Worm (Caenorhabditis elegans) whole organism, L2 larva: ENCODE results near the gene ifbp-1.

Experiments
- C34F6.9 ChIP-seq: fragments of 150-350 bp; optimal IDR thresholded peaks from 2 replicates; lab custom pipeline; 2014; ENCODE audit warnings: missing biosample characterization, missing genetic modification characterization
- F13H6.1 ChIP-seq: sonication (generic microtip); optimal IDR thresholded peaks from 2 replicates; lab custom pipeline; 2016; ENCODE audit warnings: missing genetic modification characterization, missing compliant biosample characterization
- R02D3.7 ChIP-seq: fragments of 150-350 bp; optimal IDR thresholded peaks from 2 replicates; lab custom pipeline; 2014; ENCODE audit warnings: missing biosample characterization, missing genetic modification characterization
- Y55F3AM.14 ChIP-seq: fragments of 200-800 bp; sonication (Bioruptor generic); optimal IDR thresholded peaks from 2 replicates; lab custom pipeline; 2018; ENCODE audit warnings: mild to moderate bottlenecking, missing genetic modification characterization, missing compliant biosample characterization
- alr-1 ChIP-seq: fragments of 150-350 bp; optimal IDR thresholded peaks from 2 replicates; lab custom pipeline; 2014; ENCODE audit warnings: missing biosample characterization, missing genetic modification characterization
- aly-2 ChIP-seq: fragments of 150-350 bp; optimal IDR thresholded peaks from 2 replicates; lab custom pipeline; 2014; ENCODE audit warnings: missing biosample characterization, missing genetic modification characterization
- ama-1 ChIP-seq: fragments of 150-350 bp; optimal IDR thresholded peaks from 2 replicates; lab custom pipeline; 2018; ENCODE audit warnings: inconsistent platforms
- blmp-1 ChIP-seq: sonication (generic microtip); optimal IDR thresholded peaks from 2 replicates; lab custom pipeline; 2017; ENCODE audit warnings: missing genetic modification characterization, mild to moderate bottlenecking, missing compliant biosample characterization, antibody characterized with exemption, moderate library complexity; ENCODE audit not compliant: insufficient read depth
- ceh-16 ChIP-seq: fragments of 150-350 bp; optimal IDR thresholded peaks from 2 replicates; lab custom pipeline; 2014; ENCODE audit warnings: missing biosample characterization, missing genetic modification characterization
- crh-2 ChIP-seq: sonication (generic microtip); optimal IDR thresholded peaks from 2 replicates; lab custom pipeline; 2017; ENCODE audit warnings: missing biosample characterization, missing genetic modification characterization
- egl-27 ChIP-seq: sonication (generic microtip); optimal IDR thresholded peaks from 3 replicates; lab custom pipeline; 2017; ENCODE audit warnings: missing biosample characterization, missing genetic modification reagents, missing genetic modification characterization
- fos-1 ChIP-seq: fragments of 150-350 bp; optimal IDR thresholded peaks from 2 replicates; lab custom pipeline; 2014; ENCODE audit warnings: missing biosample characterization, missing genetic modification characterization
- lin-11 ChIP-seq: fragments of 150-350 bp; sonication (generic microtip); optimal IDR thresholded peaks from 2 replicates; lab custom pipeline; 2014; ENCODE audit warnings: missing biosample characterization, missing genetic modification characterization, inconsistent platforms, mixed read lengths
- lin-13 ChIP-seq: fragments of 150-350 bp; optimal IDR thresholded peaks from 2 replicates; lab custom pipeline; 2014; ENCODE audit warnings: missing biosample characterization, missing genetic modification reagents, missing genetic modification characterization
- lsy-2 ChIP-seq, 2 experiments: fragments of 150-350 bp in 1 of 2; sonication (generic microtip) in 1 of 2; optimal IDR thresholded peaks; 2 replicates each; lab custom pipeline; 2014 to 2017; ENCODE audit warnings: missing biosample characterization in 2 of 2, missing genetic modification characterization in 2 of 2
- mab-5 ChIP-seq: fragments of 150-350 bp; optimal IDR thresholded peaks from 2 replicates; lab custom pipeline; 2014; ENCODE audit warnings: missing biosample characterization, missing genetic modification characterization
- mbf-1 ChIP-seq: sonication (generic microtip); optimal IDR thresholded peaks from 2 replicates; lab custom pipeline; 2017; ENCODE audit warnings: missing biosample characterization, missing genetic modification characterization
- nhr-10 ChIP-seq: sonication (generic microtip); optimal IDR thresholded peaks from 2 replicates; lab custom pipeline; 2017; ENCODE audit warnings: missing biosample characterization, missing genetic modification characterization
- nhr-11 ChIP-seq: fragments of 150-350 bp; optimal IDR thresholded peaks from 2 replicates; lab custom pipeline; 2014; ENCODE audit warnings: missing biosample characterization, missing genetic modification characterization
- nhr-12 ChIP-seq: fragments of 150-350 bp; optimal IDR thresholded peaks from 2 replicates; lab custom pipeline; 2014; ENCODE audit warnings: missing biosample characterization, missing genetic modification characterization
- nhr-21 ChIP-seq: fragments of 150-350 bp; optimal IDR thresholded peaks from 2 replicates; lab custom pipeline; 2014; ENCODE audit warnings: missing biosample characterization, missing genetic modification characterization
- nhr-23 ChIP-seq: fragments of 150-350 bp; optimal IDR thresholded peaks from 2 replicates; lab custom pipeline; 2014; ENCODE audit warnings: missing biosample characterization, missing genetic modification reagents, missing genetic modification characterization
- nhr-237 ChIP-seq: fragments of 150-350 bp; optimal IDR thresholded peaks from 2 replicates; lab custom pipeline; 2014; ENCODE audit warnings: missing biosample characterization, missing genetic modification characterization
- nhr-77 ChIP-seq: fragments of 150-350 bp; optimal IDR thresholded peaks from 2 replicates; lab custom pipeline; 2014; ENCODE audit warnings: missing biosample characterization, missing genetic modification characterization
- peb-1 ChIP-seq: fragments of 150-350 bp; optimal IDR thresholded peaks from 2 replicates; lab custom pipeline; 2014; ENCODE audit warnings: missing biosample characterization, missing genetic modification characterization
- skn-1 ChIP-seq: sonication (generic microtip); optimal IDR thresholded peaks from 2 replicates; lab custom pipeline; 2017; ENCODE audit warnings: missing biosample characterization, missing genetic modification characterization
- sma-3 ChIP-seq: sonication (generic microtip); optimal IDR thresholded peaks from 2 replicates; lab custom pipeline; 2016; ENCODE audit warnings: missing genetic modification reagents, missing genetic modification characterization, missing compliant biosample characterization
- sma-9 ChIP-seq, 2 experiments: fragments of 150-350 bp in 1 of 2; sonication (generic microtip) in 1 of 2; optimal IDR thresholded peaks; 2 replicates each; lab custom pipeline; 2014 to 2016; ENCODE audit warnings: missing genetic modification characterization in 2 of 2, mild to moderate bottlenecking in 1 of 2, missing biosample characterization in 1 of 2, missing compliant biosample characterization in 1 of 2, missing genetic modification reagents in 1 of 2, moderate library complexity in 1 of 2
- unc-39 ChIP-seq: fragments of 150-350 bp; optimal IDR thresholded peaks from 2 replicates; lab custom pipeline; 2014; ENCODE audit warnings: missing biosample characterization, missing genetic modification characterization
- unc-55 ChIP-seq: fragments of 150-350 bp; sonication (generic microtip); optimal IDR thresholded peaks from 3 replicates; lab custom pipeline; 2014; ENCODE audit warnings: missing biosample characterization, missing genetic modification reagents, missing genetic modification characterization
- unc-62 ChIP-seq: fragments of 150-350 bp; optimal IDR thresholded peaks from 2 replicates; lab custom pipeline; 2014; ENCODE audit warnings: missing biosample characterization, missing genetic modification reagents, missing genetic modification characterization
- zag-1 ChIP-seq: fragments of 150-350 bp; optimal IDR thresholded peaks from 2 replicates; lab custom pipeline; 2014; ENCODE audit warnings: missing biosample characterization, missing genetic modification characterization
- ztf-1 ChIP-seq: fragments of 200-800 bp; sonication (Bioruptor generic); conservative IDR thresholded peaks from 2 replicates; pipeline ENCODE4 v1.3.6; 2022; ENCODE audit warnings: missing genetic modification characterization, missing compliant biosample characterization
- ztf-11 ChIP-seq: sonication (generic microtip); optimal IDR thresholded peaks from 2 replicates; lab custom pipeline; 2017; ENCODE audit warnings: missing biosample characterization, missing genetic modification characterization
- ztf-4 ChIP-seq: fragments of 150-350 bp; optimal IDR thresholded peaks from 2 replicates; lab custom pipeline; 2014; ENCODE audit warnings: missing biosample characterization, missing genetic modification characterization

Gene ifbp-1

ce11 chrV:13428660-13429059 is 48.6 kb upstream of the ifbp-1 start, which contains the start of gene srd-19:
TSS of gene srd-19 (minus strand) at chrV:13428760.
- TF ChIP-seq F13H6.1 (tag; lab: Kevin White, UChicago) (no peak), C34F6.9 (tag; lab: Kevin White, UChicago) (no peak), zag-1 (no peak)

DNA sequence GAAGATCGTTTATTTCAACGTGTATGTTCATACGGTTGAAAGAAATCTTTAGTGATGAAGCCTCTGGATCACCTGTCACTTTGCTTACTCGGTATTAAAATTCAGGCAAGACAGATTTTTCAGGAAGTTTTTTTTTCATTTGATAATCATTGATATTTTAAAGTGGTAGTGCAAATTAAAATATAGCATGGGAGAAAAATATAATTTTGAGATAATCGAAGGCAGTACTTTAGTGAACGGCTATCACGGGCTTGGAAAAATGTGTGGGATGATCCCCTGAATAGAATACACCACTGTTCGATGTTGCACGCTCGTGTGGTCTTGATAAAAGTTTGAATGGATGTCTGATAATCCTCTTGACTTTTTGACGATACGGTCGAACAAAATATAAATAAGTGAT is 47.3 kb upstream of the ifbp-1 start:
- TF ChIP-seq unc-62 (GFP tag; lab: Kevin White, UChicago) (no peak), alr-1 (no peak), blmp-1 (tag; lab: Kevin White, UChicago) (no peak), egl-27 (tag; lab: Kevin White, UChicago) (no peak), unc-55 (GFP tag; lab: Kevin White, UChicago) (no peak), sma-3 (GFP tag; lab: Kevin White, UChicago) (no peak), nhr-12 (tag; lab: Kevin White, UChicago) (no peak), aly-2 (tag; lab: Kevin White, UChicago) (no peak), nhr-237 (no peak), nhr-21 (tag; lab: Kevin White, UChicago) (no peak), ztf-1 (GFP tag; lab: Robert Waterston, UW) (no peak), sma-9 (GFP tag; optimal IDR thresholded peaks at IDR 0.05; lab: Kevin White, UChicago) (no peak), sma-9 (tag; optimal IDR thresholded peaks at IDR 0.05; lab: Kevin White, UChicago) (no peak), crh-2 (tag; lab: Kevin White, UChicago) (no peak), lsy-2 (tag; optimal IDR thresholded peaks at IDR 0.05; lab: Kevin White, UChicago) (no peak), Y55F3AM.14 (GFP tag; lab: Kevin White, UChicago) (no peak), F13H6.1 (tag; lab: Kevin White, UChicago) (no peak), R02D3.7 (tag; lab: Kevin White, UChicago) (no peak)

ce11 chrV:13426764-13427163 is 46.7 kb upstream of the ifbp-1 start, which contains the start of gene srd-18:
TSS of gene srd-18 (minus strand) at chrV:13426864.
- TF ChIP-seq ztf-4 (no peak), nhr-237 (no peak), lin-13 (GFP tag; lab: Kevin White, UChicago) (no peak), mab-5 (tag; lab: Kevin White, UChicago) (no peak), nhr-77 (tag; lab: Kevin White, UChicago) (no peak), F13H6.1 (tag; lab: Kevin White, UChicago) (no peak), peb-1 (tag; lab: Kevin White, UChicago) (no peak), ama-1 (lab: Kevin White, UChicago) (no peak), ztf-11 (no peak), lin-11 (tag; lab: Kevin White, UChicago) (no peak), egl-27 (tag; lab: Kevin White, UChicago) (no peak), nhr-11 (no peak), ceh-16 (no peak), mbf-1 (tag; lab: Kevin White, UChicago) (no peak), Y55F3AM.14 (GFP tag; lab: Kevin White, UChicago) (no peak)
- TF ChIP-seq, all 48 proteins: peak for 0

- TF ChIP-seq unc-62 (GFP tag; lab: Kevin White, UChicago), result no peak
- TF ChIP-seq zag-1, result no peak
- TF ChIP-seq C34F6.9 (tag; lab: Kevin White, UChicago), result no peak
- TF ChIP-seq skn-1 (tag; lab: Kevin White, UChicago), result no peak
Observed at ce11 chrV:13423608-13424007, 43.5 kb upstream of the ifbp-1 start, which contains the start of gene srv-10. TSS of gene srv-10 (plus strand) at chrV:13423908.

ce11 chrV:13423045-13423444 is 43.0 kb upstream of the ifbp-1 start, which contains the start of gene srv-9:
TSS of gene srv-9 (minus strand) at chrV:13423145.
- TF ChIP-seq fos-1 (tag; lab: Kevin White, UChicago), result no peak
- TF ChIP-seq unc-39 (tag; lab: Kevin White, UChicago), result no peak
- no peak for TF ChIP-seq nhr-10
- no peak for TF ChIP-seq nhr-23
- TF ChIP-seq, all 48 proteins: peak for 0
